Worm (Caenorhabditis elegans): ENCODE data around the gene phy-4.

Gene phy-4

DNA sequence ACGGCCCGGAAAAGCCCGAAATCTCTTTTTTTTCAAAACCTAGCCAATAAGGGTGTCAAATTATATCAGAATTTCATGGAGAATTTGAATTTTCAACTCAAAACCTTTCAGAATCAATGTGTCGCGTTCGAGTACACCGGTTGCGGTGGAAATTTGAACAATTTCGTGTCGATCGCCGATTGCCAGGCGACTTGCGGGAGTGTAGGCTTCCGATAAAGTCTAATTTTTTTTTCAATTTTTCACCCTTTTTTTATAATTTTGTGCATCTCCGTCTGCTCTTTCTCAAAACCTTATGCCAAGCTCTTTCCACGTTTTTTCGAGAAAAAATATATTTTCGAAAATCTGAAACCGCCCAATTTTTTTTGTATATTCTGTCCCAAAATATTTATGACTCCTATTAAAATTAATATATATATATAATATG is 6.1 kb upstream of the phy-4 start (continued):
- TF ChIP-seq mef-2 (tag; optimal IDR thresholded peaks at IDR 0.05) (no peak), unc-130 (tag; optimal IDR thresholded peaks at IDR 0.05) (no peak), aly-2 (tag; optimal IDR thresholded peaks at IDR 0.05) (no peak), dpl-1 (GFP tag; optimal IDR thresholded peaks at IDR 0.05) (no peak), nhr-71 (tag; optimal IDR thresholded peaks at IDR 0.05) (peak; percentile 28), C34B4.2 (tag; optimal IDR thresholded peaks at IDR 0.05) (no peak)

DNA sequence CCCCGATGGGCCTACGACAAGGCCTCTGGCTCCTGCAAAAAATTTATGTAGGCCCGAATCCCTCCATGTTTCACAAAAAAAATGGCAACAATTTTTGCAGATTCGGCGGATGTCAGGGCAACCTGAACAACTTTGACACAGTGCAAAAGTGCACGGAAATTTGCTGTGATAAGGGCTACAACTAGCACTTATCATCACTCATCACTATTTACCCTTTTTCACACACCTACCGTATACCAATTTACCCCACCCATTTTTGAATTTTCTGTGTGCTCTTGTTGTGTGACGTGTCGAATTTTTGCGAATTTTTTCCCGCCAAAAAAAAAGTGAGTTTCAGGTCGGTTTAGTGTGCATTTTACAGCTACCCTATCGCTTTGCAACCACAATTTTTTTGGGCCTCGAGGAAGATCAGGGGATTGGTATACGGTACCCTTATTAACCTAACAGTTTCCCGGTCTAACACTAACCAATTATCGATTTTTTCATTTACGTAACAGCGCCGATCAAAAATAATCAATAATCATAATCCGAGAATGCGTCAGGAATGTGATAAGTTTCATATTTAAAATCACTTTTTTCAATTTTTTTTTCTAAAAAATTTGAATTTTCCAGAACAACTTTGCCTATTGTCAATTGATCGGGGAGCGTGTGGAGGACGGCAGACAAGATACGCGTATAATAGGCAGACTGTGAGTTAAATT is 5.2 kb upstream of the phy-4 start:
- no peak for TF ChIP-seq ama-1 (optimal IDR thresholded peaks at IDR 0.05)
- TF ChIP-seq unc-30 (tag; optimal IDR thresholded peaks at IDR 0.05), result no peak
- no peak for TF ChIP-seq nhr-237 (tag; optimal IDR thresholded peaks at IDR 0.05)
- TF ChIP-seq nhr-71 (tag; optimal IDR thresholded peaks at IDR 0.05), result no peak
- TF ChIP-seq zag-1 (tag; optimal IDR thresholded peaks at IDR 0.05), result no peak
- TF ChIP-seq sup-37 (GFP tag; optimal IDR thresholded peaks at IDR 0.05), result no peak

DNA sequence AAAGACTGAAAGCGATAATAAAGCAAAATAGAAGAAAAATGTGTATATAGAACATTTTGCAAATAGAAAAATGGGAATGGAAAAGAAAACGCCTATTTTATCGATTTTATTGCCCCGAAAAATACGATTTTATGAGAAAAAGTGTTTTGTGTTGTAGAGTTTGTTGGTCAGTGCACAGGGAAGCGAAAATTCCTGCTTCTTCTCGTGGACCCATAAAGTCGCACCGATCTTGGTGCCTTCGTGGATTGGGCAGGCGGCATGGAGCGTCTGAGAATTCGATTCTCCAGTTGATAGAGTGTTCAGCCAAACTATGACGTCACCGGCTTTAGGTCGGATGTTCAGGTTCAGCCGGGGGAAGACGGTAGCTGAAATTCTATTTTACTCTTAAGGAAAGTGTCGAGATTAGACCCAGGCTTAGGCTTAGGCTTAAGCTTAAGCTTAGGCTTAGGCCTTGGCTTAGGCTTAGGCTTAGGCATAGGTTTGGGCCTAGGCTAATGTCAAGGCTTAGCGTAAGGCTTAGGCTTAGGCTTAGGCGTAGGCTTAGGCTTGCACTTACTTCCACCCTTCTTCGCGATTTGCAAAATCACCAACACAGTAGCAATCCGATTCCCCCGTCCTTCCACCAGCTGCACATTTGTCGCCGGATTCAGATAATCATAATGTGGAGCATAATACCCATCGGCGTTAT is 1.0 kb downstream of the phy-4 start, which contains the start of gene Y43F8B.19:
Gene Y43F8B.19 (minus strand): TSS at position 51 of the 688 bp plus-strand sequence.
- TF ChIP-seq pag-3 (tag; optimal IDR thresholded peaks at IDR 0.05; ENCODE audit: borderline replicate concordance, insufficient read depth) (no peak), efl-1 (optimal IDR thresholded peaks at IDR 0.05) (no peak), efl-1 (GFP tag; optimal IDR thresholded peaks at IDR 0.05 in 1 of 2) (peak in 1 of 2 experiments; percentile 6)

DNA sequence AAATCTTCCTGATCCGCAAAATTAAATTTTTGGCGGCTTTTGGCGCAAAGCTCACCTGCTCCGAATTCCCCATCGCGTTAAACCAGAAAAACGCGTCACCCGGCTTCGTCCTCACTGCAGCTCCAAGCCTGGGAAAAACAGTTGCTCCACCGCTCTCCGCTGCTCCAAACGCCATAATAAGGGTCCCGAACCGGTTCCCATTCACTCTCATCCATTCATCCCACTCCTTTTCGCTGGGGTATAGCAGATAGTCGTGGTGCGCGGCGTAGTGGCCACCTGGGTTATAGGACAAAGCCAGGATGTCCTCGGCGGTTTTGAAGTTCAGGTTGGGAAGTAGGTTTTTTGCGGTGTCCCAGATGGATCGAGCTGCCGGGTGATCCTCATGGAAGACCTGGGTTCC is 2.5 kb downstream of the phy-4 start:
- TF ChIP-seq tlp-1 (tag; optimal IDR thresholded peaks at IDR 0.05) (no peak), fkh-4 (tag; optimal IDR thresholded peaks at IDR 0.05; ENCODE audit: borderline replicate concordance) (no peak), ceh-90 (tag; optimal IDR thresholded peaks at IDR 0.05) (no peak), C04F5.9 (tag; optimal IDR thresholded peaks at IDR 0.05) (no peak), ces-1 (GFP tag; optimal IDR thresholded peaks at IDR 0.05) (no peak), dsc-1 (tag; optimal IDR thresholded peaks at IDR 0.05) (no peak), ets-5 (GFP tag; IDR thresholded peaks at IDR 0.05) (no peak), nhr-47 (tag; optimal IDR thresholded peaks at IDR 0.05) (no peak), blmp-1 (tag; optimal IDR thresholded peaks at IDR 0.05) (no peak), snu-23 (GFP tag; optimal IDR thresholded peaks at IDR 0.05) (no peak), mdl-1 (tag; optimal IDR thresholded peaks at IDR 0.05) (no peak), nhr-19 (GFP tag; conservative IDR thresholded peaks at IDR 0.05) (no peak), hlh-4 (tag; optimal IDR thresholded peaks at IDR 0.05) (no peak), lin-35 (GFP tag; optimal IDR thresholded peaks at IDR 0.05) (no peak)

DNA sequence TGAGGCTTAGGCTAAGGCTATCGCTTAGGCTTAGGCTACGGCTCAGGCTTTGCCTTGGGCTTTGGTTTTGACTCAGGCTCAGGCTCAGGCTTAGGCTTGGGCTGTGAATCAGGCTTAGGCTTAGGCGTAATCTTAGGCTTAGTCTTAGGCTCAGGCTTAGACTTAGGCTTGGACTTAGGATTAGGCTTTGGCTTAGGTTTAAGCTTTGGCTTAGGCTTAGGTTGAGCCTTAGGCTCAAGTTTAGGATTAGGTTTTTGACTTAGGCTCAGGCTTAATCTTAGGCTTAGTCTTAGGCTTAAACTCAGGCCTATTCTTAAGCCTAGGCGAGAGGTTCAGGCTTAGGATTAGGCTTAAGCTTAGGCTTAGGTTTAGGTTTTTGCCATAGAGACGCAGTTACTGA is 3.1 kb downstream of the phy-4 start:
- TF ChIP-seq sup-37 (GFP tag; optimal IDR thresholded peaks at IDR 0.05), result no peak
- TF ChIP-seq C16A3.4 (tag; optimal IDR thresholded peaks at IDR 0.05), result no peak
- TF ChIP-seq nhr-90 (tag; optimal IDR thresholded peaks at IDR 0.05; ENCODE audit: poor library complexity), result no peak
- TF ChIP-seq hlh-4 (tag; optimal IDR thresholded peaks at IDR 0.05), result no peak
- TF ChIP-seq tbx-2 (tag; optimal IDR thresholded peaks at IDR 0.05), result no peak

DNA sequence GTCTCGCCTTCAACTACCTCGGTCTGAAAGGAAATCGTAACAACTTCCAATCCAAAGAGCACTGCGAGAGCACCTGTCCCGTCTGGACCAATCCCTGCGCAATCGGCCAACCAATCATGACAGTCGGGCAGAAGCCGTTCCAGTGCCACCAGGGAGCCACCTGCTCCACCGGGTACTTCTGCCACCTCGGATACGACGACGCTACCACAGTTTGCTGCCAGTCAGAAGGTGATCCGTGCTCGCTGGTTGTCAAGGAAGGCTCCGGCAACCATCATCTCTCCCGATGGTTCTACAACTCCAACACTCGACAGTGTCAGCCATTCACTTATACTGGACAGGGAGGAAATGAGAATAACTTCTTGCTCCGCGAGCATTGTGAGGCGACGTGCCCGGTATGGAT is 4.4 kb downstream of the phy-4 start:
- TF ChIP-seq efl-1 (optimal IDR thresholded peaks at IDR 0.05), result no peak
- peak in 1 of 2 experiments; percentile 19 for TF ChIP-seq efl-1 (GFP tag; optimal IDR thresholded peaks at IDR 0.05 in 1 of 2)
- TF ChIP-seq sox-4 (tag; optimal IDR thresholded peaks at IDR 0.05), result no peak
- TF ChIP-seq zag-1 (tag; optimal IDR thresholded peaks at IDR 0.05), result no peak
- no peak for TF ChIP-seq fkh-4 (tag; optimal IDR thresholded peaks at IDR 0.05; ENCODE audit: borderline replicate concordance)

All from whole organism, L1 larva.